Fruit fly (Drosophila melanogaster) whole organism, prepupa: ENCODE results near the gene CG1024.
A peak's percentile ranks its signal among the peaks of the same experiment; 100 is the strongest.

Experiments used
- Blimp-1 ChIP-seq: fragments of 200-800 bp; sonication (Bioruptor generic); optimal IDR thresholded peaks from 3 replicates; lab custom pipeline; 2017; ENCODE audit warnings: missing biosample characterization, missing genetic modification characterization, mild to moderate bottlenecking, moderate library complexity, missing genetic modification reagents
- CG10631 ChIP-seq: fragments of 200-800 bp; sonication (Bioruptor generic); optimal IDR thresholded peaks from 2 replicates; lab custom pipeline; 2016; ENCODE audit warnings: missing biosample characterization, missing genetic modification characterization
- CG15336 ChIP-seq: fragments of 200-800 bp; sonication (Bioruptor generic); IDR thresholded peaks from 2 replicates; pipeline ENCODE4 v1.3.6; 2022; ENCODE audit warnings: missing biosample characterization, missing genetic modification characterization
- CG3032 ChIP-seq: fragments of 200-800 bp; optimal IDR thresholded peaks from 2 replicates; lab custom pipeline; 2019; ENCODE audit warnings: missing biosample characterization, mild to moderate bottlenecking, missing genetic modification characterization, moderate library complexity
- CG32006 ChIP-seq: fragments of 200-800 bp; sonication (Bioruptor generic); optimal IDR thresholded peaks from 3 replicates; lab custom pipeline; 2017; ENCODE audit warnings: missing biosample characterization, mild to moderate bottlenecking, missing genetic modification characterization
- CG34406 ChIP-seq: fragments of 200-800 bp; sonication (Bioruptor generic); optimal IDR thresholded peaks from 3 replicates; lab custom pipeline; 2016; ENCODE audit warnings: missing biosample characterization, missing genetic modification characterization
- CG3919 ChIP-seq: fragments of 200-800 bp; sonication (Bioruptor generic); optimal IDR thresholded peaks from 3 replicates; lab custom pipeline; 2016; ENCODE audit warnings: missing biosample characterization, missing genetic modification characterization
- CG4318 ChIP-seq: fragments of 200-800 bp; sonication (Bioruptor generic); optimal IDR thresholded peaks from 3 replicates; lab custom pipeline; 2017; ENCODE audit warnings: missing biosample characterization, mild to moderate bottlenecking, missing genetic modification characterization
- CG6276 ChIP-seq: fragments of 200-800 bp; sonication (Bioruptor generic); optimal IDR thresholded peaks from 2 replicates; lab custom pipeline; 2017; ENCODE audit warnings: missing biosample characterization, mild to moderate bottlenecking, missing genetic modification characterization
- CG6792 ChIP-seq: fragments of 200-800 bp; sonication (Bioruptor generic); optimal IDR thresholded peaks from 3 replicates; lab custom pipeline; 2016; ENCODE audit warnings: missing biosample characterization, missing genetic modification characterization
- CG6808 ChIP-seq: fragments of 200-800 bp; sonication (Bioruptor generic); optimal IDR thresholded peaks from 3 replicates; lab custom pipeline; 2017; ENCODE audit warnings: missing biosample characterization, missing genetic modification characterization, mild to moderate bottlenecking, moderate library complexity, missing genetic modification reagents
- CG6854 ChIP-seq: fragments of 200-800 bp; sonication (Bioruptor generic); optimal IDR thresholded peaks from 2 replicates; lab custom pipeline; 2017; ENCODE audit warnings: missing biosample characterization, mild to moderate bottlenecking, missing genetic modification characterization
- CG7368 ChIP-seq: fragments of 200-800 bp; sonication (Bioruptor generic); optimal IDR thresholded peaks from 3 replicates; lab custom pipeline; 2016; ENCODE audit warnings: missing biosample characterization, missing genetic modification characterization
- CG8119 ChIP-seq: fragments of 200-800 bp; sonication (Bioruptor generic); IDR thresholded peaks from 3 replicates; pipeline ENCODE4 v1.3.6; 2022; ENCODE audit warnings: missing biosample characterization, missing genetic modification characterization
- CG8632 ChIP-seq: fragments of 200-800 bp; sonication (Bioruptor generic); optimal IDR thresholded peaks from 3 replicates; lab custom pipeline; 2016; ENCODE audit warnings: missing biosample characterization, missing genetic modification characterization
- Eip78C ChIP-seq: fragments of 200-800 bp; sonication (Bioruptor generic); peaks from one replicate; lab custom pipeline; 2016; ENCODE audit warnings: missing biosample characterization, missing genetic modification characterization
- Ets21C ChIP-seq: fragments of 200-800 bp; sonication (Bioruptor generic); optimal IDR thresholded peaks from 3 replicates; lab custom pipeline; 2016; ENCODE audit warnings: missing biosample characterization, missing genetic modification characterization
- Gug ChIP-seq: fragments of 200-800 bp; sonication (Bioruptor generic); IDR thresholded peaks from 2 replicates; pipeline ENCODE4 v1.3.6; 2022; ENCODE audit warnings: missing biosample characterization, missing genetic modification characterization
- Hr4 ChIP-seq: fragments of 200-800 bp; sonication (Bioruptor generic); optimal IDR thresholded peaks from 3 replicates; lab custom pipeline; 2016; ENCODE audit warnings: missing biosample characterization, missing genetic modification characterization
- Lpt ChIP-seq: fragments of 200-800 bp; sonication (Bioruptor generic); optimal IDR thresholded peaks from 3 replicates; lab custom pipeline; 2016; ENCODE audit warnings: missing biosample characterization, missing genetic modification characterization
- Met ChIP-seq: fragments of 200-800 bp; sonication (Bioruptor generic); optimal IDR thresholded peaks from 3 replicates; lab custom pipeline; 2016; ENCODE audit warnings: missing biosample characterization, missing genetic modification characterization
- OdsH ChIP-seq: fragments of 200-800 bp; sonication (Bioruptor generic); optimal IDR thresholded peaks from 3 replicates; lab custom pipeline; 2016; ENCODE audit warnings: missing biosample characterization, missing genetic modification characterization
- achi ChIP-seq: fragments of 200-800 bp; sonication (Bioruptor generic); optimal IDR thresholded peaks from 3 replicates; lab custom pipeline; 2016; ENCODE audit warnings: missing biosample characterization, missing genetic modification characterization
- acj6 ChIP-seq: fragments of 200-800 bp; sonication (Bioruptor generic); optimal IDR thresholded peaks from 3 replicates; lab custom pipeline; 2016; ENCODE audit warnings: missing biosample characterization, missing genetic modification characterization
- dsx ChIP-seq: fragments of 200-800 bp; optimal IDR thresholded peaks from 3 replicates; lab custom pipeline; 2019; ENCODE audit warnings: missing biosample characterization, mild to moderate bottlenecking, missing genetic modification characterization, moderate library complexity; ENCODE audit not compliant: poor library complexity, severe bottlenecking
- esn ChIP-seq: fragments of 200-800 bp; sonication (Bioruptor generic); optimal IDR thresholded peaks from 2 replicates; lab custom pipeline; 2016; ENCODE audit warnings: missing biosample characterization, mild to moderate bottlenecking, missing genetic modification characterization, moderate library complexity
- fd59A ChIP-seq: fragments of 200-800 bp; sonication (Bioruptor generic); optimal IDR thresholded peaks from 2 replicates; lab custom pipeline; 2017; ENCODE audit warnings: missing biosample characterization, mild to moderate bottlenecking, missing genetic modification characterization, missing genetic modification reagents
- fd85E ChIP-seq: fragments of 200-800 bp; sonication (Bioruptor generic); optimal IDR thresholded peaks from 3 replicates; lab custom pipeline; 2016; ENCODE audit warnings: missing biosample characterization, missing genetic modification characterization
- fkh ChIP-seq: fragments of 200-800 bp; sonication (Bioruptor generic); optimal IDR thresholded peaks from 3 replicates; lab custom pipeline; 2017; ENCODE audit warnings: missing biosample characterization, mild to moderate bottlenecking, missing genetic modification characterization, moderate library complexity
- lz ChIP-seq: fragments of 200-800 bp; sonication (Bioruptor generic); optimal IDR thresholded peaks from 3 replicates; lab custom pipeline; 2016; ENCODE audit warnings: missing biosample characterization, missing genetic modification characterization
- net ChIP-seq: fragments of 200-800 bp; sonication (Bioruptor generic); optimal IDR thresholded peaks from 3 replicates; lab custom pipeline; 2016; ENCODE audit warnings: missing biosample characterization, missing genetic modification characterization
- pdm3 ChIP-seq: fragments of 200-800 bp; sonication (Bioruptor generic); optimal IDR thresholded peaks from 3 replicates; lab custom pipeline; 2016; ENCODE audit warnings: missing biosample characterization, missing genetic modification characterization
- salr ChIP-seq, 2 experiments: fragments of 200-800 bp; sonication (Bioruptor generic); optimal IDR thresholded peaks; 3 replicates each; lab custom pipeline; 2016 to 2018; ENCODE audit warnings: missing biosample characterization in 2 of 2, missing genetic modification characterization in 2 of 2, mild to moderate bottlenecking in 1 of 2
- spab ChIP-seq: fragments of 200-800 bp; sonication (Bioruptor generic); optimal IDR thresholded peaks from 2 replicates; lab custom pipeline; 2017; ENCODE audit warnings: missing biosample characterization, mild to moderate bottlenecking, missing genetic modification characterization, missing genetic modification reagents
- svp ChIP-seq: fragments of 200-800 bp; sonication (Bioruptor generic); peaks from one replicate; lab custom pipeline; 2016; ENCODE audit warnings: missing biosample characterization, missing genetic modification characterization
- topi ChIP-seq: fragments of 200-800 bp; sonication (Bioruptor generic); optimal IDR thresholded peaks from 3 replicates; lab custom pipeline; 2016; ENCODE audit warnings: missing biosample characterization, missing genetic modification characterization

Gene CG1024

dm6 chr3R:6416242-6416641 lies 36.1 kb upstream of the CG1024 start (continued):
- TF ChIP-seq spab (GFP tag; lab: Kevin White, UChicago), result no peak
- TF ChIP-seq CG3919 (GFP tag; lab: Kevin White, UChicago), result peak; percentile 54
- peak; percentile 37 for TF ChIP-seq CG34406 (GFP tag; lab: Kevin White, UChicago)
- TF ChIP-seq CG7368 (GFP tag; lab: Kevin White, UChicago), result peak; percentile 18
- TF ChIP-seq pdm3 (GFP tag; lab: Kevin White, UChicago), result peak; percentile 35
- TF ChIP-seq Ets21C, result peak; percentile 34
- TF ChIP-seq CG15336 (GFP tag; lab: Robert Waterston, UW), result peak; percentile 51
- TF ChIP-seq net (GFP tag; lab: Kevin White, UChicago), result peak; percentile 22
- TF ChIP-seq Gug (GFP tag; lab: Robert Waterston, UW), result no peak
- TF ChIP-seq acj6, result peak; percentile 20
- peak; percentile 46 for TF ChIP-seq OdsH (GFP tag; lab: Kevin White, UChicago)
- TF ChIP-seq Met (GFP tag; lab: Kevin White, UChicago), result peak; percentile 40
- TF ChIP-seq Lpt (GFP tag; lab: Kevin White, UChicago), result no peak
- TF ChIP-seq fd85E (GFP tag; lab: Kevin White, UChicago), result no peak
- peak; percentile 21 for TF ChIP-seq CG6808 (GFP tag; lab: Kevin White, UChicago)
- peak; percentile 47 for TF ChIP-seq esn (GFP tag; lab: Kevin White, UChicago)

dm6 chr3R:6414439-6415344 lies 34.6 kb upstream of the CG1024 start:
- TF ChIP-seq Lpt (GFP tag; lab: Kevin White, UChicago) (peak; percentile 25), achi (GFP tag; lab: Kevin White, UChicago) (peak; percentile 24), salr (GFP tag; optimal IDR thresholded peaks at IDR 0.05; lab: Kevin White, UChicago) (peak in 1 of 2 experiments; percentile 25), topi (GFP tag; lab: Kevin White, UChicago) (no peak), CG32006 (GFP tag; lab: Kevin White, UChicago) (peak; percentile 62), net (GFP tag; lab: Kevin White, UChicago) (peak; percentile 19), lz (GFP tag; lab: Kevin White, UChicago) (no peak), CG8632 (GFP tag; lab: Kevin White, UChicago) (no peak), CG6792 (no peak), svp (GFP tag; lab: Kevin White, UChicago) (peak; percentile 6), CG4318 (GFP tag; lab: Kevin White, UChicago) (no peak), fd59A (no peak), fkh (GFP tag; lab: Kevin White, UChicago) (no peak), OdsH (GFP tag; lab: Kevin White, UChicago) (peak; percentile 39), CG34406 (GFP tag; lab: Kevin White, UChicago) (no peak), Blimp-1 (GFP tag; lab: Kevin White, UChicago) (no peak), CG6854 (GFP tag; lab: Kevin White, UChicago) (no peak), dsx (GFP tag; lab: Kevin White, UChicago) (peak; percentile 8), CG6276 (no peak), Hr4 (peak; percentile 9), CG3032 (tag; lab: Kevin White, UChicago) (no peak), CG15336 (GFP tag; lab: Robert Waterston, UW) (peak; percentile 47; the same call in 1 of the 2 replicates), acj6 (peak; percentile 31), Met (GFP tag; lab: Kevin White, UChicago) (no peak), Eip78C (GFP tag; lab: Kevin White, UChicago) (peak; percentile 53), pdm3 (GFP tag; lab: Kevin White, UChicago) (no peak), CG10631 (GFP tag; lab: Kevin White, UChicago) (peak; percentile 16), CG8119 (GFP tag; lab: Robert Waterston, UW) (0 out of 3 replicates have a peak, but pooled peaks have one; percentile 19), CG3919 (GFP tag; lab: Kevin White, UChicago) (peak; percentile 10), spab (GFP tag; lab: Kevin White, UChicago) (no peak)
